Worm (Caenorhabditis elegans) whole organism, dauer: Measurements from ENCODE around the gene T03G6.1.

ENCODE experiments used
- unc-62 ChIP-seq: sonication (generic microtip); optimal IDR thresholded peaks from 2 replicates; lab custom pipeline; 2017; ENCODE audit warnings: missing biosample characterization, missing genetic modification reagents, missing genetic modification characterization

The T03G6.1 gene

ce11 chrX:2591586-2592000 is 16.4 kb upstream of the T03G6.1 start:
- TF ChIP-seq unc-62 (GFP tag; lab: Kevin White, UChicago) = no peak

ce11 chrX:2592670-2593280 is 15.3 kb upstream of the T03G6.1 start:
- no peak for TF ChIP-seq unc-62 (GFP tag; lab: Kevin White, UChicago)

- TF ChIP-seq unc-62 (GFP tag; lab: Kevin White, UChicago) = no peak
These were observed 14.3 kb upstream of the T03G6.1 start, which contains the start of the genes nhr-40 and T03G6.7 for ce11 chrX:2593703-2594102. Gene nhr-40 (plus strand): TSS chrX:2594003. Gene T03G6.7 (plus strand): TSS chrX:2594039.

ce11 chrX:2595027-2595756 is 12.8 kb upstream of the T03G6.1 start:
- no peak for TF ChIP-seq unc-62 (GFP tag; lab: Kevin White, UChicago)

- no peak for TF ChIP-seq unc-62 (GFP tag; lab: Kevin White, UChicago)
These were observed 12.3 kb upstream of the T03G6.1 start for ce11 chrX:2595757-2596059.

- no peak for TF ChIP-seq unc-62 (GFP tag; lab: Kevin White, UChicago)
These were observed 11.4 kb upstream of the T03G6.1 start for ce11 chrX:2596605-2597004.

- TF ChIP-seq unc-62 (GFP tag; lab: Kevin White, UChicago) = no peak
These were observed 9.2 kb upstream of the T03G6.1 start for ce11 chrX:2598833-2599279.

- TF ChIP-seq unc-62 (GFP tag; lab: Kevin White, UChicago) = no peak
These were observed 6.9 kb upstream of the T03G6.1 start for ce11 chrX:2601025-2601705.

ce11 chrX:2604358-2605016 is 3.5 kb upstream of the T03G6.1 start:
- TF ChIP-seq unc-62 (GFP tag; lab: Kevin White, UChicago) = no peak

ce11 chrX:2613077-2613476 is 5.0 kb downstream of the T03G6.1 start:
- TF ChIP-seq unc-62 (GFP tag; lab: Kevin White, UChicago) = no peak

ce11 chrX:2614158-2614557 is 6.1 kb downstream of the T03G6.1 start:
- no peak for TF ChIP-seq unc-62 (GFP tag; lab: Kevin White, UChicago)

ce11 chrX:2615626-2616025 is 7.6 kb downstream of the T03G6.1 start, which contains the start of gene T03G6.3:
Gene T03G6.3 (minus strand): TSS chrX:2615726.
- TF ChIP-seq unc-62 (GFP tag; lab: Kevin White, UChicago) = no peak

- no peak for TF ChIP-seq unc-62 (GFP tag; lab: Kevin White, UChicago)
These were observed 12.3 kb downstream of the T03G6.1 start for ce11 chrX:2620280-2620679.

- TF ChIP-seq unc-62 (GFP tag; lab: Kevin White, UChicago) = no peak
These were observed 18.1 kb downstream of the T03G6.1 start for ce11 chrX:2626153-2626552.

- no peak for TF ChIP-seq unc-62 (GFP tag; lab: Kevin White, UChicago)
These were observed 24.8 kb downstream of the T03G6.1 start for ce11 chrX:2632869-2633268.

ce11 chrX:2640556-2640955 is 32.5 kb downstream of the T03G6.1 start:
- no peak for TF ChIP-seq unc-62 (GFP tag; lab: Kevin White, UChicago)
